Worm (Caenorhabditis elegans): ENCODE results near the gene F28G4.4.

Gene F28G4.4

DNA sequence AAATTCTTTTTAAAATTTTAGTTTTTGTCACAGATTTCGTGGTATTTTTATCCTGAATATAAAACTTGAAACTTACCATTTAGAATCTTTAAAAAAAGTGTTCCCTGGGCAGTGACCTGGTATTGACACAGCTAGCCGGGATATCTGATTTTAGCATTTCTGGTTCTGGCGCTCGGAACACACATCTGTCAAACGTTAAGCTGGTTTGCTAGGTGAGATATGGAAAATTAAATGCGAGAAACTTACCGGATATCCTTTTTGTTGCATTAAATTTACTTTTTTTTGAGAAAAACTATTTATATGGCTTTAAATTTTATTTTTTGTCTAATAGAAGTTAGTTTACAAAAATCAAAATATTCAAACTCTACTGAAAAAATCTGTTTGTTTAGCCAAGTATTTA lies at the start of gene F28G4.4:
F28G4.4 (minus strand) TSS at position 101 of the 400 bp plus-strand sequence.
- TF ChIP-seq egl-27 (tag; optimal IDR thresholded peaks at IDR 0.05) (no peak), snpc-4 (tag; optimal IDR thresholded peaks at IDR 0.05) (no peak), nhr-25 (tag; optimal IDR thresholded peaks at IDR 0.05) (no peak), eor-1 (tag; optimal IDR thresholded peaks at IDR 0.05) (no peak), nhr-43 (tag; optimal IDR thresholded peaks at IDR 0.05; ENCODE audit: poor library complexity, severe bottlenecking) (no peak), nhr-237 (tag; optimal IDR thresholded peaks at IDR 0.05) (no peak), fkh-2 (tag; optimal IDR thresholded peaks at IDR 0.05) (no peak), lsy-12 (tag; optimal IDR thresholded peaks at IDR 0.05) (no peak), R02D3.7 (tag; optimal IDR thresholded peaks at IDR 0.05) (no peak), ztf-11 (tag; optimal IDR thresholded peaks at IDR 0.05) (no peak), fkh-10 (GFP tag; optimal IDR thresholded peaks at IDR 0.05) (no peak), nfya-1 (tag; optimal IDR thresholded peaks at IDR 0.05; ENCODE audit: insufficient read depth) (no peak), skn-1 (tag; optimal IDR thresholded peaks at IDR 0.05) (no peak), ceh-16 (tag; optimal IDR thresholded peaks at IDR 0.05) (no peak), elt-3 (tag; optimal IDR thresholded peaks at IDR 0.05) (no peak), nhr-76 (tag; optimal IDR thresholded peaks at IDR 0.05) (no peak)

DNA sequence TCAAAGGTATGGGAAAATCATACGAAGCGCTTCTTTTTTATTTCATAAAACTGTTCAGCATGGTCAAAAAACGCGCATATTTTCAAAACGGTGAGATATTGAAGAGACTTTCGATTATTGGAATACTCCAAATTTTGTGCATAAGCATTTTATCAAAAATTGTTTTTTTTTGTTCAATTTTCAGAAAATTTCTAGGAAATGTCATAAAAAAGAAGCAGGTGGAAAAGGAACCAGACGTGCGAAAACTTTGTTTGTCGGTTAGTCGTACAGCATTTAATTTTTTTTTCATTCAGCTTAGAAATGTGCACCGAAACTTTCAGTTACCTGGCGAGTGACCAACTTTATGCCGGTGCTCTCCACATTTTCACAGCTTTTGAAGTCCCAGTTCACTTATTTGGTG lies 47.7 kb upstream of the F28G4.4 start, which contains the start of gene srh-167:
srh-167 (plus strand) TSS at position 301 of the 400 bp plus-strand sequence.
- TF ChIP-seq aly-2 (tag; optimal IDR thresholded peaks at IDR 0.05) = no peak
- TF ChIP-seq mml-1 (tag; optimal IDR thresholded peaks at IDR 0.05) = no peak

DNA sequence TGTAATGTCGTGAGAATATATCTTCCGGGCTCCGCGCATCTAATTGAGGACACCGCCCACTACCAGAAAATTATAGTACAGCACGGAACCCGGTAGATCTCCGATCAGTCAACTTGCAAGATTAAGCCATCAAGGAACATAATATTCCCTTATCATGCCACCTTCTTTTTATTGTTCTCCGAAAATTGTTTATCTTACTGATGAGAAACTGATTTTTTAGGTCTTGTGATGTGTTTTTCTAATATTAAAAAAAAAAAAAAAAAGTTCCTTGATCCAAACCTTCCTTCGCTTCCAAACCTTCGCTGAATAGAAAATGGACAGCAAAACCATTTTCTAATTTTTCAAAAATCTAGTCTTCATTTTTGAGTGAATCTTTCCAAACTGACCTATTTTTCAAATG lies 43.2 kb upstream of the F28G4.4 start, which contains the start of gene F57G8.7:
F57G8.7 (plus strand) TSS at position 301 of the 400 bp plus-strand sequence.
- no peak for TF ChIP-seq lin-39 (tag; optimal IDR thresholded peaks at IDR 0.05)
- TF ChIP-seq nhr-28 (tag; optimal IDR thresholded peaks at IDR 0.05) = no peak
- no peak for TF ChIP-seq mdl-1 (tag; optimal IDR thresholded peaks at IDR 0.05)

DNA sequence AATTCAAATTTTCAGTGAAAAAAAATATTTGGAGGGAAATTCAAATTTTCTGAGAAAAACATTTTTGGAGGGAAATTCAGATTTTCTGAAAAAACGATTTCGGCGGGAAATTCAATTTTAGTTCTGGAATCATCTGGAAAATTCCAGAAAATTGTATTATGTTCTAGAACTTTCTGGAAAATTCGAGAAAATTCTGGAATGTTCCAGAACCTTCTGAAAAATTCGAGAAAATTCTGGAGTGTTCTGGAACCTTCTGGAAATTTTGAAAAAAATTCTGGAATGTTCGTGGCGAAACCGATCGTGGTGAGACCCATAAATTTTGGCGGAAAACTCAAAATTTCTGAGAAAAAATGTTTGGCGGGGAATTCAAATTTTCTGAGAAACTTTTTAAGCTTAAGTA lies 36.5 kb upstream of the F28G4.4 start:
- TF ChIP-seq ZK546.5 (tag; optimal IDR thresholded peaks at IDR 0.05) = no peak
- TF ChIP-seq R02D3.7 (tag; optimal IDR thresholded peaks at IDR 0.05) = no peak
- TF ChIP-seq fkh-10 (GFP tag; optimal IDR thresholded peaks at IDR 0.05) = no peak
- no peak for TF ChIP-seq zag-1 (tag; optimal IDR thresholded peaks at IDR 0.05)
- TF ChIP-seq nhr-28 (tag; optimal IDR thresholded peaks at IDR 0.05) = no peak
- TF ChIP-seq nhr-11 (tag; optimal IDR thresholded peaks at IDR 0.05) = no peak
- no peak for TF ChIP-seq eor-1 (tag; optimal IDR thresholded peaks at IDR 0.05)
- TF ChIP-seq mml-1 (tag; optimal IDR thresholded peaks at IDR 0.05) = no peak
- TF ChIP-seq snpc-4 (tag; optimal IDR thresholded peaks at IDR 0.05) = no peak
- TF ChIP-seq fkh-2 (tag; optimal IDR thresholded peaks at IDR 0.05) = no peak
- TF ChIP-seq aly-2 (tag; optimal IDR thresholded peaks at IDR 0.05) = no peak
- TF ChIP-seq tbx-2 (tag; optimal IDR thresholded peaks at IDR 0.05) = no peak

DNA sequence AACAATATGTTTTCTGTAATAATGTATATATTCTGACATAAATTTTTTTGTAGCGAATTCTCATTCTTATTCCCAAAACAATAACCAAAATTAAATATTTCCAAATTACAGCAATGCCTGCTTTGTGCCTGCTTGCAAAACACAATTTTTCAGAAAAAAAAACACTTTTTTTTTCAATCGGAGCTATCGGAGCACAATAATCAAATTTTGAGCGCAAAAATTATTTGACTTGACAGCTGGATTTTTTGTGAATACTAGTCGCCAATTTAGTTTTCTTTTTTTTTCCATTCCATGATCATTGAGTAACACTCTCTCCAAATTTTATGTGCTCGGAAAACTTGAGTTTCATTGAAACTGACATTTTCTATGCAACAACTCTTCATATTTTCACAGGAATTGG lies 31.6 kb upstream of the F28G4.4 start, which contains the start of gene srh-180:
srh-180 (plus strand) TSS at position 301 of the 400 bp plus-strand sequence.
- no peak for TF ChIP-seq nhr-12 (tag; optimal IDR thresholded peaks at IDR 0.05)
- no peak for TF ChIP-seq elt-2 (tag; optimal IDR thresholded peaks at IDR 0.05)
- TF ChIP-seq lsy-12 (tag; optimal IDR thresholded peaks at IDR 0.05) = no peak
- no peak for TF ChIP-seq eor-1 (tag; optimal IDR thresholded peaks at IDR 0.05)
- no peak for TF ChIP-seq fos-1 (tag; optimal IDR thresholded peaks at IDR 0.05)
- TF ChIP-seq unc-62 (GFP tag; optimal IDR thresholded peaks at IDR 0.05) = no peak
- TF ChIP-seq ztf-4 (tag; optimal IDR thresholded peaks at IDR 0.05) = no peak
- TF ChIP-seq fkh-2 (tag; optimal IDR thresholded peaks at IDR 0.05) = no peak
- TF ChIP-seq elt-1 (tag; optimal IDR thresholded peaks at IDR 0.05) = no peak
- no peak for TF ChIP-seq ceh-16 (tag; optimal IDR thresholded peaks at IDR 0.05)
- TF ChIP-seq nhr-67 (tag; optimal IDR thresholded peaks at IDR 0.05) = no peak
- no peak for TF ChIP-seq lin-39 (tag; optimal IDR thresholded peaks at IDR 0.05)
- no peak for TF ChIP-seq pha-4 (tag; optimal IDR thresholded peaks at IDR 0.05)
- no peak for TF ChIP-seq zag-1 (tag; optimal IDR thresholded peaks at IDR 0.05)
- TF ChIP-seq tbx-2 (tag; optimal IDR thresholded peaks at IDR 0.05) = no peak
- no peak for TF ChIP-seq daf-12 (tag; optimal IDR thresholded peaks at IDR 0.05)
- no peak for TF ChIP-seq ztf-11 (tag; optimal IDR thresholded peaks at IDR 0.05)
- TF ChIP-seq egl-5 (tag; optimal IDR thresholded peaks at IDR 0.05) = no peak
- no peak for TF ChIP-seq ZK546.5 (tag; optimal IDR thresholded peaks at IDR 0.05)
- TF ChIP-seq fkh-10 (GFP tag; optimal IDR thresholded peaks at IDR 0.05) = no peak
